Fruit fly (Drosophila melanogaster) whole organism, prepupa: ENCODE results near the gene CG7183.

ENCODE experiments used
- CG6808 ChIP-seq: fragments of 200-800 bp; sonication (Bioruptor generic); optimal IDR thresholded peaks from 3 replicates; lab custom pipeline; 2017; ENCODE audit warnings: missing biosample characterization, missing genetic modification characterization, mild to moderate bottlenecking, moderate library complexity, missing genetic modification reagents
- CG6854 ChIP-seq: fragments of 200-800 bp; sonication (Bioruptor generic); optimal IDR thresholded peaks from 2 replicates; lab custom pipeline; 2017; ENCODE audit warnings: missing biosample characterization, mild to moderate bottlenecking, missing genetic modification characterization
- Gug ChIP-seq: fragments of 200-800 bp; sonication (Bioruptor generic); IDR thresholded peaks from 2 replicates; pipeline ENCODE4 v1.3.6; 2022; ENCODE audit warnings: missing biosample characterization, missing genetic modification characterization
- Sox15 ChIP-seq: fragments of 200-800 bp; sonication (Bioruptor generic); optimal IDR thresholded peaks from 3 replicates; lab custom pipeline; 2016; ENCODE audit warnings: missing biosample characterization, missing genetic modification characterization

DNA sequence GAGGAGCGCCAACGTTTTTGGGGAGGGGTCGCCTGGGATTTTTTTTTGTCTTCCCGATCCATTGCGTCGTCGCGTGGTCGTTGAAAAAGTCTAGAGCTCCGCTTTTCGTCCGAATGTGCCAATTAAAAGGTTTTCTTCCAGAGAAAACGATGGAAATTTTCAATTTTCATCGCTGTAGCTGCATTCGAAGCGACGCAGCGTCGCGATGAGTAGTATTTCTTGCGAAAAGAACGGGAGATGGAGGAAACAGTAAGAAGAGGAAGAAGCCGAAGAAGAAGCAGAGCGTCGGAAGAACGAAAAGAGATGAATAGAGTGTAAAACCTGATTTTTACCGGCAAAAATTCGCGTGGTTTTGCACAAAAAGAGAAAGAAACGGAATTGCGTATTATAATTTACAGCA lies 22.5 kb upstream of the CG7183 start:
- TF ChIP-seq Sox15 (no peak), Gug (GFP tag; lab: Robert Waterston, UW) (no peak), CG6854 (no peak), CG6808 (GFP tag; lab: Kevin White, UChicago) (no peak)
